Worm (Caenorhabditis elegans) whole organism, L4 larva: ENCODE measurements around the gene abhd-3.1.
"Not testable (repeated sequence)": the region's sequence is repeated elsewhere in the genome, so short reads cannot be mapped to it uniquely, and the experiment has no call there.

Source experiments
- F26F4.8 ChIP-seq: fragments of 200-800 bp; sonication (Bioruptor generic); conservative IDR thresholded peaks from 2 replicates; pipeline ENCODE4 v1.3.6; 2022; ENCODE audit warnings: missing genetic modification characterization, missing compliant biosample characterization
- F44E2.7 ChIP-seq: fragments of 200-800 bp; sonication (Bioruptor generic); IDR thresholded peaks from 2 replicates; pipeline ENCODE4 v2.1.2; 2022; ENCODE audit warnings: missing genetic modification characterization, missing compliant biosample characterization
- Y105C5A.15 ChIP-seq: fragments of 200-800 bp; sonication (Bioruptor generic); IDR thresholded peaks from 2 replicates; pipeline ENCODE4 v1.3.6; 2022; ENCODE audit warnings: missing genetic modification characterization, missing compliant biosample characterization
- Y48G9A.11 ChIP-seq: fragments of 200-800 bp; sonication (Bioruptor generic); IDR thresholded peaks from 2 replicates; pipeline ENCODE4 v1.3.6; 2022; ENCODE audit warnings: missing genetic modification reagents, missing genetic modification characterization, missing compliant biosample characterization
- ZK337.2 ChIP-seq: fragments of 200-800 bp; sonication (Bioruptor generic); IDR thresholded peaks from 2 replicates; pipeline ENCODE4 v1.3.6; 2022; ENCODE audit warnings: missing genetic modification reagents, missing genetic modification characterization, missing compliant biosample characterization
- ZK546.5 ChIP-seq, 2 experiments: sonication (generic microtip); optimal IDR thresholded peaks; 2 replicates each; lab custom pipeline; 2017; ENCODE audit warnings: missing biosample characterization in 2 of 2, missing genetic modification characterization in 2 of 2
- aha-1 ChIP-seq: fragments of 150-350 bp; peaks from one replicate; lab custom pipeline; 2014; ENCODE audit warnings: missing biosample characterization, missing genetic modification characterization
- ama-1 ChIP-seq: fragments of 150-350 bp; optimal IDR thresholded peaks from 2 replicates; lab custom pipeline; 2014; ENCODE audit warnings: inconsistent platforms, mixed read lengths
- ceh-44 ChIP-seq: fragments of 200-800 bp; sonication (Bioruptor generic); IDR thresholded peaks from 2 replicates; pipeline ENCODE4 v1.3.6; 2022; ENCODE audit warnings: missing genetic modification reagents, missing genetic modification characterization, missing compliant biosample characterization
- cey-2 ChIP-seq: sonication (generic microtip); optimal IDR thresholded peaks from 3 replicates; lab custom pipeline; 2017; ENCODE audit warnings: missing genetic modification characterization, mild to moderate bottlenecking, missing compliant biosample characterization, antibody characterized with exemption, borderline replicate concordance; ENCODE audit not compliant: insufficient read depth
- daf-8 ChIP-seq: fragments of 200-800 bp; sonication (Bioruptor generic); IDR thresholded peaks from 2 replicates; pipeline ENCODE4 v1.3.6; 2022; ENCODE audit warnings: missing genetic modification characterization, missing compliant biosample characterization
- fkh-10 ChIP-seq: fragments of 150-350 bp; optimal IDR thresholded peaks from 2 replicates; lab custom pipeline; 2014; ENCODE audit warnings: missing biosample characterization, missing genetic modification reagents, missing genetic modification characterization
- gei-8 ChIP-seq: fragments of 200-800 bp; sonication (Bioruptor generic); optimal IDR thresholded peaks from 2 replicates; lab custom pipeline; 2018; ENCODE audit warnings: mild to moderate bottlenecking, missing genetic modification characterization, missing compliant biosample characterization
- hlh-30 ChIP-seq: sonication (generic microtip); optimal IDR thresholded peaks from 2 replicates; lab custom pipeline; 2017; ENCODE audit warnings: antibody characterized with exemption, mild to moderate bottlenecking, missing genetic modification characterization, missing compliant biosample characterization; ENCODE audit not compliant: insufficient read depth
- lir-3 ChIP-seq: sonication (generic microtip); optimal IDR thresholded peaks from 2 replicates; lab custom pipeline; 2016; ENCODE audit warnings: mild to moderate bottlenecking, missing genetic modification characterization, missing compliant biosample characterization
- madf-5 ChIP-seq, 2 experiments: fragments of 200-800 bp; sonication (Bioruptor generic); IDR thresholded peaks; 2 replicates each; pipeline ENCODE4 v1.3.6; 2022; ENCODE audit warnings: missing compliant biosample characterization in 2 of 2, missing genetic modification characterization in 2 of 2
- mep-1 ChIP-seq: fragments of 150-350 bp; sonication (generic microtip); optimal IDR thresholded peaks from 3 replicates; lab custom pipeline; 2014; ENCODE audit warnings: missing biosample characterization, missing genetic modification characterization
- mes-2 ChIP-seq: sonication (generic microtip); optimal IDR thresholded peaks from 2 replicates; lab custom pipeline; 2016; ENCODE audit warnings: missing genotype, mild to moderate bottlenecking, missing genetic modification characterization, missing compliant biosample characterization; ENCODE audit not compliant: poor library complexity, severe bottlenecking
- mxl-3 ChIP-seq: fragments of 200-800 bp; sonication (Bioruptor generic); optimal IDR thresholded peaks from 2 replicates; lab custom pipeline; 2018; ENCODE audit warnings: mild to moderate bottlenecking, missing genetic modification characterization, missing compliant biosample characterization
- nhr-11 ChIP-seq: fragments of 150-350 bp; optimal IDR thresholded peaks from 2 replicates; lab custom pipeline; 2014; ENCODE audit warnings: missing biosample characterization, missing genetic modification characterization
- nhr-25 ChIP-seq: sonication (generic microtip); optimal IDR thresholded peaks from 2 replicates; lab custom pipeline; 2017; ENCODE audit warnings: missing genetic modification characterization, mild to moderate bottlenecking, missing compliant biosample characterization, antibody characterized with exemption, moderate library complexity, borderline replicate concordance; ENCODE audit not compliant: insufficient read depth
- nhr-28 ChIP-seq: fragments of 150-350 bp; optimal IDR thresholded peaks from 2 replicates; lab custom pipeline; 2014; ENCODE audit warnings: missing biosample characterization, missing genetic modification characterization
- nhr-41 ChIP-seq: fragments of 200-800 bp; sonication (Bioruptor generic); IDR thresholded peaks from 2 replicates; pipeline ENCODE4 v1.3.6; 2022; ENCODE audit warnings: missing genetic modification reagents, missing genetic modification characterization, missing compliant biosample characterization
- pqm-1 ChIP-seq: sonication (generic microtip); optimal IDR thresholded peaks from 2 replicates; lab custom pipeline; 2017; ENCODE audit warnings: missing biosample characterization, missing genetic modification characterization
- rbr-2 ChIP-seq: sonication (generic microtip); optimal IDR thresholded peaks from 2 replicates; lab custom pipeline; 2016; ENCODE audit warnings: missing genotype, missing genetic modification characterization, missing compliant biosample characterization
- snpc-4 ChIP-seq: fragments of 150-350 bp; optimal IDR thresholded peaks from 2 replicates; lab custom pipeline; 2014; ENCODE audit warnings: missing biosample characterization, missing genetic modification characterization
- unc-130 ChIP-seq: sonication (generic microtip); optimal IDR thresholded peaks from 2 replicates; lab custom pipeline; 2016; ENCODE audit warnings: missing genetic modification reagents, missing genetic modification characterization, missing compliant biosample characterization
- unc-62 ChIP-seq, 3 experiments: fragments of 150-350 bp in 1 of 3; sonication (generic microtip); optimal IDR thresholded peaks in 2 of 3; peaks in 1 of 3; 1 replicate in 1 of 3; 2 replicates in 2 of 3; lab custom pipeline; 2014 to 2017; ENCODE audit warnings: missing biosample characterization in 3 of 3, missing genetic modification characterization in 3 of 3, missing genetic modification reagents in 3 of 3, missing genotype in 1 of 3
- vab-7 ChIP-seq: fragments of 200-800 bp; sonication (Bioruptor generic); IDR thresholded peaks from 2 replicates; pipeline ENCODE4 v1.3.6; 2022; ENCODE audit warnings: missing genetic modification reagents, missing genetic modification characterization, missing compliant biosample characterization

The abhd-3.1 gene

DNA sequence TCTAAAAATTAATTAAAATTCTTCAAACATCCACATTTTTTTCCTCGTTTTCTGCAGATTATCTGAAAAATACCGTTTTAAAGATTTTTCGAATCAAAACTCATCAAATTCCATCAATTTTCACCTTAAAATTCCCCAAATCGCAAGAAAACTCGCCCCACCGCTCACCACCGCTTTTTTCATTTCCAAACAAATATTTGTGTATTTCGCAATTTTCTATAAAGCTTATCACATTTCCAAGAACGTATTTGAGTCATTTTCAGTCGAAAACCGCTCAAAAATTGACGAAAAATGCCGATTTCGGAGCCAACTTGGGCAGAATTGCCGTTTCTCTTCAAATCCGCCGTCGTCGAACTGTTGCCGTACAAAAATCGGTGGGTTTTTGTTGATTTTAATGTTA is 5.6 kb upstream of the abhd-3.1 start, which contains the start of gene Y60A3A.8:
Gene Y60A3A.8, plus strand, starts transcription at position 258 of the 400 bp plus-strand sequence.
- TF ChIP-seq fkh-10 (GFP tag; lab: Kevin White, UChicago); Y48G9A.11; hlh-30 (tag; lab: Kevin White, UChicago): not testable (repeated sequence)

DNA sequence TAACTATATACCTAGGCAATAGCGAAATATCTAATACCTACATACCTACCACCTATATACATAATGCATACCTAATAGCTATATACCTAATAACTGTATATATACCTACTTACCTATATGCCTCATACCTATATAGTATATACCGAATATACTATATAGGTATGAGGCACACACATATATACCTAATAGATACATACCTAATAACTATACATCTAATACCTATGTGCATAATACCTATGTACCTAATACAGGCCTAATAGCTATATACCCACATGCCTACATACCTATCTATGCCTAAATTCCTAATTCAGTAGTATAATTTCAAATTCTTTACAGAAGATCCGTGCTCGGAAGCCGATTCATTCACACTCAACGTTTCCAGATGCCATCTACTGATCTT is 797 bp upstream of the abhd-3.1 start:
- TF ChIP-seq unc-62 (GFP tag; optimal IDR thresholded peaks at IDR 0.05 in 1 of 2; lab: Kevin White, UChicago) (peak in 1 of 2 experiments; percentile 72), unc-62 (tag; optimal IDR thresholded peaks at IDR 0.05; lab: Kevin White, UChicago) (no peak), Y105C5A.15 (GFP tag; lab: Robert Waterston, UW) (no peak)

DNA sequence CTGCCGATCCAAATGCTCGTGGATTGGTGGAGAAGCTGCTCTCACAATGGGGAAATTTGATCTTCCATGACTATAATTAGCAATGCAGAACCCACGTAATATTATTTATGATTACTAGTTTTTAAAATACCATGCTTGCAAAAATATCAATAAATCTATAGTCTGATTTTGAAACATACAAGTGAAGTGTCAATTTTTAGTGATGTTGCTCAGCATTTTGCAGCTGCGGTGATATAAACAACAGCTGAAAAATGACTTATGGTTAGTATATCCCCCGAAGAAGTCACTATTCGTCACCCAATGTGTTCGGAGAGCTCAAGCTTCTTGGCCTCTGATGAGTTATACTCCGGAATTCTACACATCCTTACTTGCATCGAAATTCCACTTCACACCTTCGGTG is 3.5 kb downstream of the abhd-3.1 start, which contains the start of gene srh-172:
Gene srh-172, plus strand, starts transcription at position 301 of the 400 bp plus-strand sequence.
- TF ChIP-seq cey-2 (no peak), nhr-28 (tag; lab: Kevin White, UChicago) (no peak), F44E2.7 (GFP tag; lab: Robert Waterston, UW) (no peak), ceh-44 (no peak), unc-130 (GFP tag; lab: Kevin White, UChicago) (no peak), aha-1 (tag; lab: Kevin White, UChicago) (no peak), vab-7 (GFP tag; lab: Robert Waterston, UW) (no peak), mxl-3 (no peak)

DNA sequence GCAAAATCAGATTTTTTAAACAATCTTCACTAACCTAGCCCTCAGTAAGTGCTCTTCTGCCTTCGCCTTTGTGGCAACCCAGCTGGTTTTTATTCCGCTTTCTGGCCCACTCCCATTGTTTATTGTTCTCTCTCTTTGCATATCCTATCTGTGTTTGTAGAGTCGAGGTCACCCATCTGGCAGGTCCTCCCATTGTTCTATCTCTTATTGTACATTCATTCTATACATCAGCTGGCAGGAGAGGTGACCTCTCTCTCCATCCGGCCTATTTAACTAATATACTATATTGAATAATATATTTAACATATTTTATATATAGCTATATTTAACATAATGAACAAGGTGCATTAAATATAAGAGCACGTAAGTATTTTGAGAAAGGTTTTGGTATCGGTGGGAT is 6.7 kb downstream of the abhd-3.1 start:
- TF ChIP-seq pqm-1 (tag; lab: Kevin White, UChicago) (no peak), fkh-10 (GFP tag; lab: Kevin White, UChicago) (no peak), mes-2 (tag; lab: Kevin White, UChicago) (no peak), ama-1 (lab: Kevin White, UChicago) (no peak), nhr-11 (tag; lab: Kevin White, UChicago) (no peak)

DNA sequence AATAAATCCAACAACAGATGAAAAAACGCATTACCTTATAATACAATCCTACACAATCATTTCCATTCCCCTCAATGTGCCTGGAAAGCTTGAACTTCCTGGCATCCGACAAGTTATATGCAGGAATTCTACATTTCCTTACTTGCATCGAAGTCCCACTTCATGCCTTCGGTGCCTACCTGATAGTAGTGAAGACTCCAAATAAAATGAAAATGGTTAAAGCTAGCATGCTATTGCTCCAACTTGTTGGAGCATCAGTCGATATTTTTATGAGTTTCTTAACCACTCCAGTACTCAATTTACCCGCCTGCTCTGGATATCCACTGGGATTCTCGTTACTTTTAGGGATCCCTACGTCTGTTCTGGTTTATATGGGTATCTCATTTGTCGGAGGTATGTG is 10.3 kb downstream of the abhd-3.1 start, which contains the start of gene srh-171:
Gene srh-171, plus strand, starts transcription at position 75 of the 400 bp plus-strand sequence.
- no peak for TF ChIP-seq ZK546.5 (tag; optimal IDR thresholded peaks at IDR 0.05; lab: Kevin White, UChicago)
- no peak for TF ChIP-seq rbr-2 (tag; lab: Kevin White, UChicago)
- no peak for TF ChIP-seq daf-8 (GFP tag; lab: Robert Waterston, UW)
- TF ChIP-seq lir-3, result no peak
- no peak for TF ChIP-seq hlh-30 (tag; lab: Kevin White, UChicago)
- no peak for TF ChIP-seq madf-5 (GFP tag; IDR thresholded peaks at IDR 0.05; lab: Robert Waterston, UW)
- TF ChIP-seq ZK337.2 (GFP tag; lab: Robert Waterston, UW), result no peak
- TF ChIP-seq cey-2, result no peak
- TF ChIP-seq unc-130 (GFP tag; lab: Kevin White, UChicago), result no peak
- no peak for TF ChIP-seq nhr-25
- no peak for TF ChIP-seq gei-8 (GFP tag; lab: Kevin White, UChicago)
- TF ChIP-seq F26F4.8, result no peak
- no peak for TF ChIP-seq snpc-4 (tag; lab: Kevin White, UChicago)
- no peak for TF ChIP-seq nhr-11 (tag; lab: Kevin White, UChicago)

DNA sequence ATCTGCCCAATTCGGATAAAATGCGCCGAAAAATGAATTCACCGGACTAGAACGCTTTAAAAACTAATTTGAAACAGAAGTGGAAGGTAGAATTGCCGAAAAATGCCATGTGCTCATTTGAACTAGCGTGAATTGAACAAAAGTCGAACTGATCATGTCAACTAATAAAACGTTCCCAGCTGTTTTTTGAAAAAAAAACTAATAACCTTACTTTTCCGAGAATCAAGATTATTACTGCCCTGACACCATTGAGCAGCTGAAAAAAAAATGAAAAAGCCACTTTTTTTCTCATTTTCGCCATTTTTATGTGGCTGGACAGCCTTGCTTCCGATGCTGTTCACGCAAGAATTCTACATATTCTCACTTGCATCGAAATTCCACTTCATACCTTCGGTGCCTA is 17.7 kb downstream of the abhd-3.1 start, which contains the start of gene srh-173:
Gene srh-173, plus strand, starts transcription at position 301 of the 400 bp plus-strand sequence.
- TF ChIP-seq unc-62 (GFP tag; optimal IDR thresholded peaks at IDR 0.05 in 1 of 2; lab: Kevin White, UChicago) (peak in 1 of 2 experiments; percentile 35), unc-62 (tag; optimal IDR thresholded peaks at IDR 0.05; lab: Kevin White, UChicago) (no peak), nhr-41 (GFP tag; lab: Robert Waterston, UW) (no peak), mep-1 (no peak)
- TF ChIP-seq, all 104 proteins: peak for 1
